Worm (Caenorhabditis elegans) whole organism, young adult: ENCODE results near the gene wrb-1.
A peak's percentile ranks its signal among the peaks of the same experiment; 100 is the strongest.

Source experiments
- B0336.3 ChIP-seq: fragments of 200-800 bp; sonication (Bioruptor generic); IDR thresholded peaks from 2 replicates; pipeline ENCODE4 v1.3.6; 2022; ENCODE audit warnings: missing genetic modification characterization, missing compliant biosample characterization
- F10E7.11 ChIP-seq: sonication (generic microtip); optimal IDR thresholded peaks from 2 replicates; lab custom pipeline; 2017; ENCODE audit warnings: mild to moderate bottlenecking, missing genetic modification characterization, moderate library complexity, missing compliant biosample characterization
- F23B12.7 ChIP-seq: sonication (generic microtip); optimal IDR thresholded peaks from 2 replicates; lab custom pipeline; 2017; ENCODE audit warnings: missing genetic modification characterization, mild to moderate bottlenecking, missing compliant biosample characterization, antibody characterized with exemption, moderate library complexity; ENCODE audit not compliant: insufficient read depth
- F33H1.4 ChIP-seq: fragments of 200-800 bp; sonication (Bioruptor generic); IDR thresholded peaks from 2 replicates; pipeline ENCODE4 v1.3.6; 2022; ENCODE audit warnings: missing genetic modification reagents, missing genetic modification characterization, missing compliant biosample characterization
- F49E8.2 ChIP-seq: sonication (generic microtip); optimal IDR thresholded peaks from 3 replicates; lab custom pipeline; 2017; ENCODE audit warnings: missing genetic modification characterization, mild to moderate bottlenecking, missing compliant biosample characterization, antibody characterized with exemption, moderate library complexity; ENCODE audit not compliant: insufficient read depth
- F52B5.7 ChIP-seq: sonication (generic microtip); optimal IDR thresholded peaks from 2 replicates; lab custom pipeline; 2016; ENCODE audit warnings: mild to moderate bottlenecking, missing genetic modification characterization, missing compliant biosample characterization
- K11D2.4 ChIP-seq: fragments of 200-800 bp; sonication (Bioruptor generic); IDR thresholded peaks from 2 replicates; pipeline ENCODE4 v1.3.6; 2022; ENCODE audit warnings: missing genetic modification reagents, missing genetic modification characterization, missing compliant biosample characterization
- K12H6.12 ChIP-seq: fragments of 200-800 bp; sonication (Bioruptor generic); optimal IDR thresholded peaks from 2 replicates; lab custom pipeline; 2018; ENCODE audit warnings: mild to moderate bottlenecking, missing genetic modification characterization, missing compliant biosample characterization
- T07F8.4 ChIP-seq: sonication (generic microtip); optimal IDR thresholded peaks from 2 replicates; lab custom pipeline; 2016; ENCODE audit warnings: mild to moderate bottlenecking, missing genetic modification characterization, moderate library complexity, missing compliant biosample characterization
- T26A5.8 ChIP-seq: sonication (generic microtip); optimal IDR thresholded peaks from 2 replicates; lab custom pipeline; 2016; ENCODE audit warnings: missing genetic modification characterization, missing compliant biosample characterization
- Y67H2A.10 ChIP-seq: fragments of 200-800 bp; sonication (Bioruptor generic); conservative IDR thresholded peaks from 2 replicates; pipeline ENCODE4 v1.3.6; 2022; ENCODE audit warnings: missing genetic modification reagents, missing genetic modification characterization, missing compliant biosample characterization
- aptf-3 ChIP-seq: fragments of 200-800 bp; sonication (Bioruptor generic); IDR thresholded peaks from 2 replicates; pipeline ENCODE4 v1.3.6; 2022; ENCODE audit warnings: missing genetic modification characterization, missing compliant biosample characterization
- athp-1 ChIP-seq: sonication (generic microtip); optimal IDR thresholded peaks from 2 replicates; lab custom pipeline; 2017; ENCODE audit warnings: mild to moderate bottlenecking, missing genetic modification characterization, missing compliant biosample characterization
- attf-3 ChIP-seq: fragments of 200-800 bp; sonication (Bioruptor generic); conservative IDR thresholded peaks from 2 replicates; pipeline ENCODE4 v1.3.6; 2022; ENCODE audit warnings: missing genetic modification reagents, missing genetic modification characterization, missing compliant biosample characterization
- bed-1 ChIP-seq: fragments of 200-800 bp; sonication (Bioruptor generic); IDR thresholded peaks from 2 replicates; pipeline ENCODE4 v1.3.6; 2022; ENCODE audit warnings: missing genetic modification reagents, missing genetic modification characterization, missing compliant biosample characterization
- cebp-2 ChIP-seq: fragments of 200-800 bp; sonication (Bioruptor generic); IDR thresholded peaks from 2 replicates; pipeline ENCODE4 v1.3.6; 2022; ENCODE audit warnings: missing genetic modification characterization, missing compliant biosample characterization
- ceh-100 ChIP-seq: fragments of 200-800 bp; sonication (Bioruptor generic); IDR thresholded peaks from 2 replicates; pipeline ENCODE4 v1.3.6; 2022; ENCODE audit warnings: missing genetic modification reagents, missing genetic modification characterization, missing compliant biosample characterization
- ceh-91 ChIP-seq: fragments of 200-800 bp; sonication (Bioruptor generic); IDR thresholded peaks from 2 replicates; pipeline ENCODE4 v1.3.6; 2022; ENCODE audit warnings: missing genetic modification reagents, missing genetic modification characterization, missing compliant biosample characterization
- die-1 ChIP-seq: sonication (generic microtip); optimal IDR thresholded peaks from 2 replicates; lab custom pipeline; 2016; ENCODE audit warnings: missing genotype, mild to moderate bottlenecking, missing genetic modification characterization, missing compliant biosample characterization
- dox-1 ChIP-seq: fragments of 200-800 bp; sonication (Bioruptor generic); IDR thresholded peaks from 2 replicates; pipeline ENCODE4 v1.3.6; 2022; ENCODE audit warnings: missing genetic modification reagents, missing genetic modification characterization, missing compliant biosample characterization
- egl-44 ChIP-seq: fragments of 200-800 bp; sonication (Bioruptor generic); IDR thresholded peaks from 2 replicates; pipeline ENCODE4 v1.3.6; 2022; ENCODE audit warnings: missing genetic modification reagents, missing genetic modification characterization, missing compliant biosample characterization
- egrh-3 ChIP-seq: fragments of 200-800 bp; sonication (Bioruptor generic); IDR thresholded peaks from 2 replicates; pipeline ENCODE4 v1.3.6; 2022; ENCODE audit warnings: missing genetic modification reagents, missing genetic modification characterization, missing compliant biosample characterization
- ekl-4 ChIP-seq: fragments of 200-800 bp; sonication (Bioruptor generic); IDR thresholded peaks from 2 replicates; pipeline ENCODE4 v1.3.6; 2022; ENCODE audit warnings: missing genetic modification reagents, missing genetic modification characterization, missing compliant biosample characterization
- him-1 ChIP-seq: sonication (generic microtip); optimal IDR thresholded peaks from 2 replicates; lab custom pipeline; 2016; ENCODE audit warnings: missing genotype, missing genetic modification reagents, missing genetic modification characterization, missing compliant biosample characterization
- hlh-12 ChIP-seq: sonication (generic microtip); optimal IDR thresholded peaks from 2 replicates; lab custom pipeline; 2016; ENCODE audit warnings: missing genetic modification characterization, missing compliant biosample characterization
- hlh-26 ChIP-seq: fragments of 200-800 bp; sonication (Bioruptor generic); conservative IDR thresholded peaks from 2 replicates; pipeline ENCODE4 v1.3.6; 2022; ENCODE audit warnings: missing genetic modification reagents, missing genetic modification characterization, missing compliant biosample characterization
- hrde-1 ChIP-seq: sonication (generic microtip); optimal IDR thresholded peaks from 2 replicates; lab custom pipeline; 2016; ENCODE audit warnings: missing genetic modification characterization, mild to moderate bottlenecking, missing compliant biosample characterization, moderate library complexity, missing genotype, missing genetic modification reagents, borderline replicate concordance
- let-526 ChIP-seq: fragments of 200-800 bp; sonication (Bioruptor generic); IDR thresholded peaks from 2 replicates; pipeline ENCODE4 v1.3.6; 2022; ENCODE audit warnings: missing genetic modification reagents, missing genetic modification characterization, missing compliant biosample characterization
- lin-35 ChIP-seq, 3 experiments: fragments of 150-350 bp in 2 of 3; sonication (generic microtip) in 1 of 3; optimal IDR thresholded peaks; 2 replicates each; lab custom pipeline; 2014 to 2018; ENCODE audit warnings: missing biosample characterization in 3 of 3, missing genetic modification characterization in 3 of 3, missing genetic modification reagents in 3 of 3
- madf-3 ChIP-seq: fragments of 200-800 bp; sonication (Bioruptor generic); IDR thresholded peaks from 2 replicates; pipeline ENCODE4 v1.3.6; 2022; ENCODE audit warnings: missing genetic modification reagents, missing genetic modification characterization, missing compliant biosample characterization
- madf-6 ChIP-seq: fragments of 200-800 bp; sonication (Bioruptor generic); IDR thresholded peaks from 2 replicates; pipeline ENCODE4 v1.3.6; 2022; ENCODE audit warnings: missing genetic modification reagents, missing genetic modification characterization, missing compliant biosample characterization
- mxl-1 ChIP-seq: sonication (generic microtip); optimal IDR thresholded peaks from 2 replicates; lab custom pipeline; 2016; ENCODE audit warnings: missing genetic modification characterization, missing compliant biosample characterization
- nfyb-1 ChIP-seq: fragments of 200-800 bp; sonication (Bioruptor generic); IDR thresholded peaks from 2 replicates; pipeline ENCODE4 v1.3.6; 2022; ENCODE audit warnings: missing genetic modification reagents, missing genetic modification characterization, missing compliant biosample characterization
- nhr-179 ChIP-seq: sonication (generic microtip); optimal IDR thresholded peaks from 2 replicates; lab custom pipeline; 2016; ENCODE audit warnings: mild to moderate bottlenecking, missing genetic modification characterization, missing compliant biosample characterization
- nhr-27 ChIP-seq: fragments of 200-800 bp; sonication (Bioruptor generic); optimal IDR thresholded peaks from 2 replicates; lab custom pipeline; 2018; ENCODE audit warnings: mild to moderate bottlenecking, missing genetic modification characterization, moderate library complexity, missing compliant biosample characterization
- nhr-90 ChIP-seq: sonication (generic microtip); optimal IDR thresholded peaks from 2 replicates; lab custom pipeline; 2016; ENCODE audit warnings: missing genotype, mild to moderate bottlenecking, missing genetic modification characterization, missing compliant biosample characterization
- rec-8 ChIP-seq, 2 experiments: sonication (generic microtip); optimal IDR thresholded peaks; 2 replicates each; lab custom pipeline; 2016; ENCODE audit warnings: mild to moderate bottlenecking in 2 of 2, missing genetic modification characterization in 2 of 2, missing genetic modification reagents in 2 of 2, missing genotype in 2 of 2, missing biosample characterization in 1 of 2, missing compliant biosample characterization in 1 of 2, moderate library complexity in 1 of 2
- rpc-1 ChIP-seq, 2 experiments: fragments of 150-350 bp in 1 of 2; sonication (generic microtip) in 1 of 2; optimal IDR thresholded peaks; 2 replicates each; lab custom pipeline; 2014 to 2018; ENCODE audit warnings: missing biosample characterization in 1 of 2, missing genetic modification characterization in 1 of 2, missing genetic modification reagents in 1 of 2, missing genotype in 1 of 2
- snpc-1.1 ChIP-seq: sonication (generic microtip); optimal IDR thresholded peaks from 2 replicates; lab custom pipeline; 2017; ENCODE audit warnings: missing genetic modification characterization, mild to moderate bottlenecking, missing compliant biosample characterization, antibody characterized with exemption, moderate library complexity, missing genotype, missing genetic modification reagents; ENCODE audit not compliant: insufficient read depth
- snpc-4 ChIP-seq, 5 experiments: fragments of 150-350 bp in 1 of 5; sonication (generic microtip) in 4 of 5; optimal IDR thresholded peaks; 2 replicates each; lab custom pipeline; 2014 to 2018; ENCODE audit warnings: missing genetic modification characterization in 5 of 5, missing biosample characterization in 3 of 5, antibody characterized with exemption in 2 of 5, mild to moderate bottlenecking in 2 of 5, missing compliant biosample characterization in 2 of 5, missing genotype in 2 of 5, moderate library complexity in 2 of 5, missing genetic modification reagents in 1 of 5
- somi-1 ChIP-seq: fragments of 200-800 bp; sonication (Bioruptor generic); optimal IDR thresholded peaks from 2 replicates; lab custom pipeline; 2018; ENCODE audit warnings: mild to moderate bottlenecking, missing genetic modification characterization, missing compliant biosample characterization
- tbx-9 ChIP-seq: sonication (generic microtip); optimal IDR thresholded peaks from 2 replicates; lab custom pipeline; 2016; ENCODE audit warnings: borderline replicate concordance, missing genetic modification characterization, inconsistent platforms, missing compliant biosample characterization
- tlf-1 ChIP-seq: fragments of 200-800 bp; sonication (Bioruptor generic); optimal IDR thresholded peaks from 2 replicates; lab custom pipeline; 2018; ENCODE audit warnings: mild to moderate bottlenecking, missing genetic modification characterization, missing compliant biosample characterization
- ztf-18 ChIP-seq: sonication (generic microtip); optimal IDR thresholded peaks from 2 replicates; lab custom pipeline; 2016; ENCODE audit warnings: missing genotype, mild to moderate bottlenecking, missing genetic modification characterization, missing compliant biosample characterization
- ztf-22 ChIP-seq: fragments of 200-800 bp; sonication (Bioruptor generic); optimal IDR thresholded peaks from 2 replicates; lab custom pipeline; 2018; ENCODE audit warnings: mild to moderate bottlenecking, missing genetic modification characterization, moderate library complexity, missing compliant biosample characterization
- ztf-26 ChIP-seq: sonication (generic microtip); optimal IDR thresholded peaks from 2 replicates; lab custom pipeline; 2017; ENCODE audit warnings: missing genetic modification characterization, missing compliant biosample characterization
- ztf-6 ChIP-seq: fragments of 200-800 bp; sonication (Bioruptor generic); IDR thresholded peaks from 2 replicates; pipeline ENCODE4 v1.3.6; 2022; ENCODE audit warnings: missing genetic modification reagents, missing genetic modification characterization, missing compliant biosample characterization

Gene wrb-1

ce11 chrV:1153925-1154324 is 41.9 kb upstream of the wrb-1 start (continued):
- TF ChIP-seq K11D2.4 (GFP tag; lab: Robert Waterston, UW) = no peak
- no peak for TF ChIP-seq ztf-22 (GFP tag; lab: Kevin White, UChicago)
- TF ChIP-seq ztf-18 (tag; lab: Kevin White, UChicago) = peak; percentile 46
- TF ChIP-seq tbx-9 (tag; lab: Kevin White, UChicago) = no peak
- TF ChIP-seq athp-1 = no peak
- TF ChIP-seq die-1 = peak; percentile 18
- TF ChIP-seq egrh-3 = 0 out of 2 replicates have a peak, but pooled peaks have one; percentile 25
- no peak for TF ChIP-seq T07F8.4 (tag; lab: Kevin White, UChicago)
- TF ChIP-seq hlh-12 = no peak
- TF ChIP-seq let-526 (GFP tag; lab: Robert Waterston, UW) = 0 out of 2 replicates have a peak, but pooled peaks have one; percentile 26
- TF ChIP-seq madf-6 (GFP tag; lab: Robert Waterston, UW) = no peak
- TF ChIP-seq lin-35 (GFP tag; optimal IDR thresholded peaks at IDR 0.05; lab: Kevin White, UChicago) = no peak
- no peak for TF ChIP-seq nhr-179 (tag; lab: Kevin White, UChicago)
- no peak for TF ChIP-seq snpc-1.1 (tag; lab: Kevin White, UChicago)
- TF ChIP-seq rec-8 (tag; optimal IDR thresholded peaks at IDR 0.05; lab: Kevin White, UChicago) = peak in 1 of 2 experiments; percentile 16
- TF ChIP-seq rpc-1 (optimal IDR thresholded peaks at IDR 0.05; lab: Kevin White, UChicago) = no peak
- TF ChIP-seq rpc-1 (tag; optimal IDR thresholded peaks at IDR 0.05; lab: Kevin White, UChicago) = no peak
- TF ChIP-seq tlf-1 (GFP tag; lab: Kevin White, UChicago) = no peak
- no peak for TF ChIP-seq ceh-100 (GFP tag; lab: Robert Waterston, UW)
- no peak for TF ChIP-seq attf-3 (GFP tag; lab: Robert Waterston, UW)
- TF ChIP-seq dox-1 (GFP tag; lab: Robert Waterston, UW) = peak; percentile 75
- no peak for TF ChIP-seq hlh-26 (GFP tag; lab: Robert Waterston, UW)
- no peak for TF ChIP-seq F10E7.11 (tag; lab: Kevin White, UChicago)
- peak; percentile 27 for TF ChIP-seq nhr-90
- no peak for TF ChIP-seq Y67H2A.10 (GFP tag; lab: Robert Waterston, UW)
- no peak for TF ChIP-seq F49E8.2
- no peak; the same call in 1 of the 2 replicates for TF ChIP-seq F33H1.4 (GFP tag; lab: Robert Waterston, UW)
- no peak for TF ChIP-seq B0336.3 (GFP tag; lab: Robert Waterston, UW)
- no peak for TF ChIP-seq madf-3
- TF ChIP-seq nhr-27 (tag; lab: Kevin White, UChicago) = no peak
- no peak for TF ChIP-seq hrde-1
- no peak for TF ChIP-seq snpc-4 (GFP tag; optimal IDR thresholded peaks at IDR 0.05; lab: Kevin White, UChicago)
- peak in 2 of 4 experiments; percentile 20 to 32 for TF ChIP-seq snpc-4 (tag; optimal IDR thresholded peaks at IDR 0.05; lab: Kevin White, UChicago)
- TF ChIP-seq bed-1 = no peak
- no peak for TF ChIP-seq mxl-1 (tag; lab: Kevin White, UChicago)
- peak; percentile 21 for TF ChIP-seq somi-1 (GFP tag; lab: Kevin White, UChicago)
- no peak for TF ChIP-seq ztf-26 (tag; lab: Kevin White, UChicago)
- peak; percentile 32 for TF ChIP-seq ekl-4 (GFP tag; lab: Robert Waterston, UW)
- TF ChIP-seq him-1 (tag; lab: Kevin White, UChicago) = no peak
- TF ChIP-seq F52B5.7 = no peak
- TF ChIP-seq egl-44 = 0 out of 2 replicates have a peak, but pooled peaks have one; percentile 33
- TF ChIP-seq T26A5.8 (tag; lab: Kevin White, UChicago) = no peak
- no peak for TF ChIP-seq F23B12.7 (tag; lab: Kevin White, UChicago)
- peak; percentile 63 for TF ChIP-seq nfyb-1 (GFP tag; lab: Robert Waterston, UW)
- no peak for TF ChIP-seq ceh-91 (GFP tag; lab: Robert Waterston, UW)
- TF ChIP-seq K12H6.12 (tag; lab: Kevin White, UChicago) = peak; percentile 58
- no peak for TF ChIP-seq aptf-3
- 0 out of 2 replicates have a peak, but pooled peaks have one; percentile 37 for TF ChIP-seq ztf-6 (GFP tag; lab: Robert Waterston, UW)
- TF ChIP-seq cebp-2 (GFP tag; lab: Robert Waterston, UW) = no peak
